Fruit fly (Drosophila melanogaster) whole organism, pupa: ENCODE results near the gene CG14340.

Experiments used
- CG10348 ChIP-seq: fragments of 200-800 bp; sonication (Bioruptor generic); IDR thresholded peaks from 2 replicates; pipeline ENCODE4 v1.3.6; 2022; ENCODE audit warnings: missing biosample characterization, missing genetic modification characterization
- CG12605 ChIP-seq: fragments of 200-800 bp; sonication (Bioruptor generic); IDR thresholded peaks from 2 replicates; pipeline ENCODE4 v1.3.6; 2022; ENCODE audit warnings: missing biosample characterization, missing genetic modification characterization
- CG13204 ChIP-seq: fragments of 200-800 bp; sonication (Bioruptor generic); optimal IDR thresholded peaks from 2 replicates; lab custom pipeline; 2018; ENCODE audit warnings: missing biosample characterization, mild to moderate bottlenecking, missing genetic modification characterization, moderate library complexity
- CG14655 ChIP-seq: fragments of 200-800 bp; sonication (Bioruptor generic); optimal IDR thresholded peaks from 3 replicates; lab custom pipeline; 2017; ENCODE audit warnings: mild to moderate bottlenecking, missing biosample characterization, missing genetic modification reagents, missing genetic modification characterization
- CG15710 ChIP-seq: fragments of 200-800 bp; sonication (Bioruptor generic); optimal IDR thresholded peaks from 2 replicates; lab custom pipeline; 2018; ENCODE audit warnings: missing biosample characterization, mild to moderate bottlenecking, missing genetic modification characterization, moderate library complexity
- CG17806 ChIP-seq: fragments of 200-800 bp; sonication (Bioruptor generic); optimal IDR thresholded peaks from 2 replicates; lab custom pipeline; 2018; ENCODE audit warnings: missing biosample characterization, mild to moderate bottlenecking, missing genetic modification characterization, moderate library complexity
- CG32121 ChIP-seq: fragments of 200-800 bp; sonication (Bioruptor generic); IDR thresholded peaks from 2 replicates; pipeline ENCODE4 v1.3.6; 2022; ENCODE audit warnings: missing biosample characterization, missing genetic modification characterization
- CG34367 ChIP-seq: fragments of 200-800 bp; sonication (Bioruptor generic); optimal IDR thresholded peaks from 2 replicates; lab custom pipeline; 2018; ENCODE audit warnings: missing biosample characterization, mild to moderate bottlenecking, missing genetic modification characterization
- CG4496 ChIP-seq: fragments of 200-800 bp; sonication (Bioruptor generic); IDR thresholded peaks from 3 replicates; pipeline ENCODE4 v1.3.6; 2022; ENCODE audit warnings: missing biosample characterization, missing genetic modification characterization
- CG8159 ChIP-seq: fragments of 200-800 bp; sonication (Bioruptor generic); optimal IDR thresholded peaks from 3 replicates; lab custom pipeline; 2018; ENCODE audit warnings: missing biosample characterization, mild to moderate bottlenecking, missing genetic modification characterization, moderate library complexity
- CG8301 ChIP-seq: fragments of 200-800 bp; sonication (Bioruptor generic); optimal IDR thresholded peaks from 2 replicates; lab custom pipeline; 2018; ENCODE audit warnings: missing biosample characterization, mild to moderate bottlenecking, missing genetic modification characterization
- CG9948 ChIP-seq: fragments of 200-800 bp; sonication (Bioruptor generic); optimal IDR thresholded peaks from 2 replicates; lab custom pipeline; 2018; ENCODE audit warnings: missing biosample characterization, mild to moderate bottlenecking, missing genetic modification characterization, moderate library complexity
- D1 ChIP-seq: fragments of 200-800 bp; sonication (Bioruptor generic); optimal IDR thresholded peaks from 2 replicates; lab custom pipeline; 2018; ENCODE audit warnings: missing biosample characterization, mild to moderate bottlenecking, missing genetic modification characterization, moderate library complexity
- EcR ChIP-seq: fragments of 200-800 bp; sonication (Bioruptor generic); optimal IDR thresholded peaks from 3 replicates; lab custom pipeline; 2019; ENCODE audit warnings: missing biosample characterization, missing genetic modification characterization, mild to moderate bottlenecking, moderate library complexity, missing genetic modification reagents
- Ets98B ChIP-seq: fragments of 200-800 bp; sonication (Bioruptor generic); IDR thresholded peaks from 2 replicates; pipeline ENCODE4 v1.3.6; 2022; ENCODE audit warnings: missing biosample characterization, missing genetic modification characterization
- Pif1A ChIP-seq: fragments of 200-800 bp; sonication (Bioruptor generic); optimal IDR thresholded peaks from 3 replicates; lab custom pipeline; 2016; ENCODE audit warnings: missing biosample characterization, missing genetic modification characterization
- Pif1B ChIP-seq: fragments of 200-800 bp; sonication (Bioruptor generic); optimal IDR thresholded peaks from 3 replicates; lab custom pipeline; 2016; ENCODE audit warnings: missing biosample characterization, missing genetic modification characterization
- Snoo ChIP-seq: fragments of 200-800 bp; sonication (Bioruptor generic); optimal IDR thresholded peaks from 3 replicates; lab custom pipeline; 2017; ENCODE audit warnings: missing biosample characterization, mild to moderate bottlenecking, missing genetic modification characterization, inconsistent platforms
- fd96Ca ChIP-seq: fragments of 200-800 bp; sonication (Bioruptor generic); IDR thresholded peaks from 3 replicates; pipeline ENCODE4 v1.3.6; 2022; ENCODE audit warnings: missing biosample characterization, missing genetic modification characterization
- gl ChIP-seq: fragments of 200-800 bp; sonication (Bioruptor generic); optimal IDR thresholded peaks from 2 replicates; lab custom pipeline; 2018; ENCODE audit warnings: missing biosample characterization, mild to moderate bottlenecking, missing genetic modification characterization
- rn ChIP-seq: fragments of 200-800 bp; sonication (Bioruptor generic); IDR thresholded peaks from 2 replicates; pipeline ENCODE4 v1.3.6; 2022; ENCODE audit warnings: missing biosample characterization, missing genetic modification characterization

The CG14340 gene

DNA sequence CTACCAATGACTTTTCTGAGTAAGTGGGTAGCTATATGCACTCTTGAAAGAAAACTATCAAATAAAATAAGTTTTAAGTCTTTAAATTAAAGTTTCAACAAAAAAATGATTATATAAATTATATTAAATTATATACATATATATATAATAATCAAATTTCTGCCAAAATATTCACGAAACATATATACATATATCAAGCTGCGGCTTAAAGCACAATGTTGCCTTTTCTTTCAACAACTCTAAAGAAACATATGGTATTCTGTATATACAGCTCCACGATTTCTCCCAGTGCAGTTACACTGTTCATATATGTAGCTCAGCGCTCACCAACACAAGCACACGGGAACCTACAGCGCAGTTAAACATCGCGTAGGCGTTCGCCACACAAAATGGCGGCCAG lies 22.8 kb downstream of the CG14340 start:
- TF ChIP-seq CG8159 (tag; lab: Kevin White, UChicago) (peak; percentile 36), gl (tag; lab: Kevin White, UChicago) (no peak), CG15710 (tag; lab: Kevin White, UChicago) (peak; percentile 25), D1 (no peak), CG14655 (peak; percentile 29), CG9948 (tag; lab: Kevin White, UChicago) (peak; percentile 29)

DNA sequence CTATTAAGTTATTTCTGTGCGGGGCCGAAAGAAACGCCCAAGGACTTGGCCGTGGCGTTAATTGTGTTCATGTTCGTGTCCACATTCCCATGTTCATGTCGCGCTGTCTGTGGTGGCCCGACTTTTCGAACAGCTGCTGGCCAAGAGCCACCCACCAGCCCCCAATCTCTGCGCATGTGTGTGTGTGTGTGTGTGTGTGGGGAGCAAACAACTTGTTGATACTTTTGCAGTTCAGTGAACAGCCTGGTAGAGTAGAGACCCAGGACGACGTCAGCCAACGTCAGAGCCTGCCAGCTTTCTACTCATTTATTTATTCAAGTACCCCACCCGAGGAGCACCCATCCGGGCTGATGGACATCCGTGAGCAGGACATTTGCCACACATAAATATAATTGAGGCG lies 24.3 kb downstream of the CG14340 start:
- no peak for TF ChIP-seq EcR (GFP tag; lab: Kevin White, UChicago)
- no peak for TF ChIP-seq CG34367
- TF ChIP-seq CG4496 (GFP tag; lab: Robert Waterston, UW): no peak
- TF ChIP-seq CG10348 (GFP tag; lab: Robert Waterston, UW): no peak
- TF ChIP-seq Snoo (tag; lab: Kevin White, UChicago): no peak
- TF ChIP-seq CG12605 (GFP tag; lab: Robert Waterston, UW): peak; percentile 76
- no peak for TF ChIP-seq Pif1A (GFP tag; lab: Kevin White, UChicago)
- TF ChIP-seq CG15710 (tag; lab: Kevin White, UChicago): no peak
- no peak for TF ChIP-seq rn

DNA sequence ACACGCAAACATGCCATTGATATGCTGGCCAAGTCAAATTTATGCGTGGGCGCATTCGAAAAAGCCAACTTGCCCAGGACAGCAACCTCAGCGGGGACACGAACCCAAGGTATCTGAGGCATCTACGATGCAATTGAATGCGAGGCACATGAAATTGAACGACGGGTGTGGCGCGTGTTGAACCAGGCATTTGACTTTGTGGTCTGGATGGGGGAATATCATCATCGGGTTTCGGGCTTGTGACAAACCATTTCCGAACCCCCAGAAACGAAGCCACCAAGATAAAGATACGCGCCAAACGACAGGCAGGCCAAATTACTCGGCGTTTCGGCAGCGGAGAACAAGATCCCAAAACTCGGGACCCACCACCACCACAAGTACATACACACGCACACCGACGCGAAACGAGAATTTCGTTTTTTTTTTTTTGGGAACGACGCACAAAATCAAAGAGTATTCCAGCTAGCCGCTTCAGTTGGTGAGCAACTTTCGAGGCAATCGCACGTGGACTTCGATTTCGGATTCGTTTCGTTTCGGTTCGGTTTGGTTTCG lies 30.1 kb downstream of the CG14340 start, which contains the start of gene MFS3:
MFS3 (plus strand) TSS at position 472 of the 552 bp plus-strand sequence.
- TF ChIP-seq Ets98B (GFP tag; lab: Robert Waterston, UW) (no peak), CG10348 (GFP tag; lab: Robert Waterston, UW) (no peak), rn (no peak), Pif1A (GFP tag; lab: Kevin White, UChicago) (peak; percentile 20), gl (tag; lab: Kevin White, UChicago) (peak; percentile 5), CG4496 (GFP tag; lab: Robert Waterston, UW) (peak; percentile 64; the same call in 1 of the 3 replicates)

DNA sequence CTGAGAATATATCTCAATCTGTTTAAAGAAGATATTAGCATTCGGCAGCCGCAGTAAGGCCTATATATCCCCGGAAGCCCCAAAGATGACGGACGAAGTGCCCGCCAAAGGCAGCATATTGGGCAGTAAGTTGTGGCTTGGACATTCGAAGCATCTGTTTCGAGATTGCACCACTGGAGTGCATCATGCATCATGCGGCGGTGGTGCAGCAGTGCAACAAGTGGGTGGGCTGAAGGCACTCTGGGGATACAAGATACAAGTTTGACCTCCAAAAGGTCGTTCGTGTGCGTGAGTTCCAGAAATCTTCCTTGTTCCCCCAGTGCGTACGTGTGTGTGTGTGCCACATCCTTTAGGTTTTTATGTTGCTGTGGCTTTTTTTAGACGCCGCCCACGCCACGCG lies 30.5 kb downstream of the CG14340 start:
- TF ChIP-seq CG10348 (GFP tag; lab: Robert Waterston, UW) (no peak), CG17806 (tag; lab: Kevin White, UChicago) (no peak), gl (tag; lab: Kevin White, UChicago) (no peak), CG12605 (GFP tag; lab: Robert Waterston, UW) (no peak)
- TF ChIP-seq, all 21 proteins: peak for 0

DNA sequence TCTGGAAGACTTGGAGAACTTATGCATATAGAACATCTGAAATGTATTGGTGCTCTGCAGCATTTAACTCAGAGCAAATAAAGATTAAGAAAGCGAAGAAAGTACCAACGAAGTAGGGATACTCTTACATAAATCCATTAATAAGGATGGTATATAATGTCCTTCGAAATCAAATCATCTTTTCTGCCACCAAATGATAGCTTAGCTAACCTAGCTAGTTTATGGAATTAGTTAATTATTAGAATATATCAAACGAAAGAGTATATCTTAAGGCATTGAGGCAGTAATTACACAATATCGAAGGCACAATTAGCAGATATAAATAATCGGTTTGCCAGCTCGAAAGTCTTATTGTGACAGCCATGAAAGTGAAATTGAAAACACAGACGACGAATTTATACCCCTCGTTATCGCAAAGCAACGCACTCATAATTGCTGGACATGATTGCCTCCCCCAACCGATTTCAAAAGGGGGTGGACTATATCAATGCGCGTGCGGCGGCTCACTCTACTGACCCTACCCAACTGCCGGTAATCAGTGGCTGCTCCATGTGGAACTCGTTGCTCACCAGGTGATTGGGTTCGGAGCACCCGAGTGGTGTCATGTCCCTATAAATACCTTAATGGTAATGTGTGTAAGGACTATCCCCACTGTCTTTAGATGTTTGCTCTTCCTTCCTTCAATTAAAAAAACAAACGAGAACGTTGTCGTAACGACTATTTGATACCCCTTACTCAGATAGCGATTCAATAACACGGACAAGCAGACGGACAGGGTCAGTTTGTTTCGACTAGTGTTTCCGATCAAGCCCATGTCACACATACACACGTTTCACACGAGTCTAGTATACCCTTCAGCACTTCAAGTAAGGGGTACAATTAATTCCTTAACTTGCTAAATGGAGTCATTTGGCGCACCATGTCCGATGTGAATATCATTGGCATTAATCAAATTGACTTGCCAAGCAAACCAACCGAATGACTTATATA lies 31.9 kb downstream of the CG14340 start:
- TF ChIP-seq CG34367 (peak; percentile 52), CG9948 (tag; lab: Kevin White, UChicago) (peak; percentile 64), rn (0 out of 2 replicates have a peak, but pooled peaks have one; percentile 36), CG8301 (tag; lab: Kevin White, UChicago) (no peak), gl (tag; lab: Kevin White, UChicago) (peak; percentile 30), Snoo (tag; lab: Kevin White, UChicago) (peak; percentile 83), CG10348 (GFP tag; lab: Robert Waterston, UW) (no peak), D1 (no peak), Pif1B (GFP tag; lab: Kevin White, UChicago) (peak; percentile 67), fd96Ca (no peak), CG8159 (tag; lab: Kevin White, UChicago) (peak; percentile 77), CG14655 (no peak), EcR (GFP tag; lab: Kevin White, UChicago) (peak; percentile 0), CG15710 (tag; lab: Kevin White, UChicago) (peak; percentile 76), CG32121 (peak; percentile 56; the same call in 1 of the 2 replicates), CG13204 (GFP tag; lab: Kevin White, UChicago) (no peak), CG12605 (GFP tag; lab: Robert Waterston, UW) (no peak), Ets98B (GFP tag; lab: Robert Waterston, UW) (peak; percentile 54), Pif1A (GFP tag; lab: Kevin White, UChicago) (no peak), CG4496 (GFP tag; lab: Robert Waterston, UW) (peak; percentile 64; the same call in 1 of the 3 replicates), CG17806 (tag; lab: Kevin White, UChicago) (peak; percentile 70)

DNA sequence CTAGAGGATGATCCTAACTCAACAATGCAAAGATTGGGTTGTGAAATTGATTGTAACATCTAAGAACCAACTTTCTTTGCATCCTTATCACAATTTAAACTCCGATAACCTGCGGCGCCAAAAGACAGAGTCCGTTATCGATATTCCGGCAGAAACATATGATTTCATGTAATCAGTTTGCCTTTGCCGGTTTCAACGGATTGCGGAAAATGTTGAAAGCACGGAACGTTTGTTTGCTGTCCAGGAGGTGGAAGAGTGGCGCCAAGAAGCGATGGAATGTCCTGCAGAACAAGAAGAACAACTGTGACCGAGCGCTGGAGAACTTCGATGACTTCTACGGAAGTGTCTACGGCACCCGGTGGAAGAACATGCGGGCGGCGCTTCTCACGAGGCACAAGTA lies 34.9 kb downstream of the CG14340 start:
- TF ChIP-seq Pif1B (GFP tag; lab: Kevin White, UChicago): no peak
- no peak for TF ChIP-seq CG17806 (tag; lab: Kevin White, UChicago)
- TF ChIP-seq CG12605 (GFP tag; lab: Robert Waterston, UW): no peak
- no peak for TF ChIP-seq fd96Ca
- TF ChIP-seq rn: no peak
- no peak for TF ChIP-seq gl (tag; lab: Kevin White, UChicago)
- no peak for TF ChIP-seq Ets98B (GFP tag; lab: Robert Waterston, UW)
- no peak for TF ChIP-seq D1
- no peak for TF ChIP-seq EcR (GFP tag; lab: Kevin White, UChicago)
- no peak for TF ChIP-seq CG15710 (tag; lab: Kevin White, UChicago)
- TF ChIP-seq CG4496 (GFP tag; lab: Robert Waterston, UW): no peak
- TF ChIP-seq CG32121: no peak
- TF ChIP-seq CG10348 (GFP tag; lab: Robert Waterston, UW): no peak
- no peak for TF ChIP-seq CG34367
- TF ChIP-seq CG13204 (GFP tag; lab: Kevin White, UChicago): no peak
- TF ChIP-seq CG8159 (tag; lab: Kevin White, UChicago): no peak
- no peak for TF ChIP-seq CG8301 (tag; lab: Kevin White, UChicago)
- no peak for TF ChIP-seq CG14655
- TF ChIP-seq CG9948 (tag; lab: Kevin White, UChicago): no peak
- TF ChIP-seq Pif1A (GFP tag; lab: Kevin White, UChicago): no peak
- TF ChIP-seq, all 21 proteins: peak for 0
